Worm (Caenorhabditis elegans) whole organism, L2 larva: ENCODE results near the gene unc-27.
A peak's percentile ranks its signal among the peaks of the same experiment; 100 is the strongest.

Source experiments
- F13H6.1 ChIP-seq: sonication (generic microtip); optimal IDR thresholded peaks from 2 replicates; lab custom pipeline; 2016; ENCODE audit warnings: missing genetic modification characterization, missing compliant biosample characterization
- R02D3.7 ChIP-seq: fragments of 150-350 bp; optimal IDR thresholded peaks from 2 replicates; lab custom pipeline; 2014; ENCODE audit warnings: missing biosample characterization, missing genetic modification characterization
- ZK546.5 ChIP-seq: sonication (generic microtip); optimal IDR thresholded peaks from 2 replicates; lab custom pipeline; 2017; ENCODE audit warnings: missing biosample characterization, missing genetic modification characterization
- aly-2 ChIP-seq: fragments of 150-350 bp; optimal IDR thresholded peaks from 2 replicates; lab custom pipeline; 2014; ENCODE audit warnings: missing biosample characterization, missing genetic modification characterization
- ama-1 ChIP-seq: fragments of 150-350 bp; optimal IDR thresholded peaks from 2 replicates; lab custom pipeline; 2018; ENCODE audit warnings: inconsistent platforms
- ceh-82 ChIP-seq: fragments of 150-350 bp; optimal IDR thresholded peaks from 2 replicates; lab custom pipeline; 2014; ENCODE audit warnings: missing biosample characterization, missing genetic modification characterization
- crh-2 ChIP-seq: sonication (generic microtip); optimal IDR thresholded peaks from 2 replicates; lab custom pipeline; 2017; ENCODE audit warnings: missing biosample characterization, missing genetic modification characterization
- egl-27 ChIP-seq: sonication (generic microtip); optimal IDR thresholded peaks from 3 replicates; lab custom pipeline; 2017; ENCODE audit warnings: missing biosample characterization, missing genetic modification reagents, missing genetic modification characterization
- elt-1 ChIP-seq: fragments of 150-350 bp; optimal IDR thresholded peaks from 2 replicates; lab custom pipeline; 2014; ENCODE audit warnings: missing biosample characterization, missing genetic modification characterization
- elt-3 ChIP-seq: sonication (generic microtip); optimal IDR thresholded peaks from 2 replicates; lab custom pipeline; 2017; ENCODE audit warnings: missing biosample characterization, missing genetic modification characterization
- fos-1 ChIP-seq: fragments of 150-350 bp; optimal IDR thresholded peaks from 2 replicates; lab custom pipeline; 2014; ENCODE audit warnings: missing biosample characterization, missing genetic modification characterization
- gmeb-1 ChIP-seq: fragments of 150-350 bp; optimal IDR thresholded peaks from 2 replicates; lab custom pipeline; 2014; ENCODE audit warnings: missing biosample characterization, missing genetic modification characterization
- lin-39 ChIP-seq: fragments of 150-350 bp; optimal IDR thresholded peaks from 2 replicates; lab custom pipeline; 2014; ENCODE audit warnings: missing biosample characterization, missing genetic modification reagents, missing genetic modification characterization
- lsy-2 ChIP-seq, 2 experiments: fragments of 150-350 bp in 1 of 2; sonication (generic microtip) in 1 of 2; optimal IDR thresholded peaks; 2 replicates each; lab custom pipeline; 2014 to 2017; ENCODE audit warnings: missing biosample characterization in 2 of 2, missing genetic modification characterization in 2 of 2
- mab-5 ChIP-seq: fragments of 150-350 bp; optimal IDR thresholded peaks from 2 replicates; lab custom pipeline; 2014; ENCODE audit warnings: missing biosample characterization, missing genetic modification characterization
- nhr-11 ChIP-seq: fragments of 150-350 bp; optimal IDR thresholded peaks from 2 replicates; lab custom pipeline; 2014; ENCODE audit warnings: missing biosample characterization, missing genetic modification characterization
- nhr-129 ChIP-seq: fragments of 150-350 bp; optimal IDR thresholded peaks from 2 replicates; lab custom pipeline; 2014; ENCODE audit warnings: missing biosample characterization, missing genetic modification characterization
- nhr-21 ChIP-seq: fragments of 150-350 bp; optimal IDR thresholded peaks from 2 replicates; lab custom pipeline; 2014; ENCODE audit warnings: missing biosample characterization, missing genetic modification characterization
- nhr-23 ChIP-seq: fragments of 150-350 bp; optimal IDR thresholded peaks from 2 replicates; lab custom pipeline; 2014; ENCODE audit warnings: missing biosample characterization, missing genetic modification reagents, missing genetic modification characterization
- nhr-25 ChIP-seq: fragments of 150-350 bp; sonication (generic microtip); optimal IDR thresholded peaks from 3 replicates; lab custom pipeline; 2014; ENCODE audit warnings: missing biosample characterization, missing genetic modification characterization
- nhr-77 ChIP-seq: fragments of 150-350 bp; optimal IDR thresholded peaks from 2 replicates; lab custom pipeline; 2014; ENCODE audit warnings: missing biosample characterization, missing genetic modification characterization
- peb-1 ChIP-seq: fragments of 150-350 bp; optimal IDR thresholded peaks from 2 replicates; lab custom pipeline; 2014; ENCODE audit warnings: missing biosample characterization, missing genetic modification characterization
- skn-1 ChIP-seq: sonication (generic microtip); optimal IDR thresholded peaks from 2 replicates; lab custom pipeline; 2017; ENCODE audit warnings: missing biosample characterization, missing genetic modification characterization
- sma-3 ChIP-seq: sonication (generic microtip); optimal IDR thresholded peaks from 2 replicates; lab custom pipeline; 2016; ENCODE audit warnings: missing genetic modification reagents, missing genetic modification characterization, missing compliant biosample characterization
- sma-9 ChIP-seq, 2 experiments: fragments of 150-350 bp in 1 of 2; sonication (generic microtip) in 1 of 2; optimal IDR thresholded peaks; 2 replicates each; lab custom pipeline; 2014 to 2016; ENCODE audit warnings: missing genetic modification characterization in 2 of 2, mild to moderate bottlenecking in 1 of 2, missing biosample characterization in 1 of 2, missing compliant biosample characterization in 1 of 2, missing genetic modification reagents in 1 of 2, moderate library complexity in 1 of 2
- snpc-4 ChIP-seq: fragments of 150-350 bp; optimal IDR thresholded peaks from 2 replicates; lab custom pipeline; 2014; ENCODE audit warnings: missing biosample characterization, missing genetic modification characterization
- unc-55 ChIP-seq: fragments of 150-350 bp; sonication (generic microtip); optimal IDR thresholded peaks from 3 replicates; lab custom pipeline; 2014; ENCODE audit warnings: missing biosample characterization, missing genetic modification reagents, missing genetic modification characterization
- unc-62 ChIP-seq: fragments of 150-350 bp; optimal IDR thresholded peaks from 2 replicates; lab custom pipeline; 2014; ENCODE audit warnings: missing biosample characterization, missing genetic modification reagents, missing genetic modification characterization
- zag-1 ChIP-seq: fragments of 150-350 bp; optimal IDR thresholded peaks from 2 replicates; lab custom pipeline; 2014; ENCODE audit warnings: missing biosample characterization, missing genetic modification characterization
- ztf-1 ChIP-seq: fragments of 200-800 bp; sonication (Bioruptor generic); conservative IDR thresholded peaks from 2 replicates; pipeline ENCODE4 v1.3.6; 2022; ENCODE audit warnings: missing genetic modification characterization, missing compliant biosample characterization
- ztf-4 ChIP-seq: fragments of 150-350 bp; optimal IDR thresholded peaks from 2 replicates; lab custom pipeline; 2014; ENCODE audit warnings: missing biosample characterization, missing genetic modification characterization

Gene unc-27

DNA sequence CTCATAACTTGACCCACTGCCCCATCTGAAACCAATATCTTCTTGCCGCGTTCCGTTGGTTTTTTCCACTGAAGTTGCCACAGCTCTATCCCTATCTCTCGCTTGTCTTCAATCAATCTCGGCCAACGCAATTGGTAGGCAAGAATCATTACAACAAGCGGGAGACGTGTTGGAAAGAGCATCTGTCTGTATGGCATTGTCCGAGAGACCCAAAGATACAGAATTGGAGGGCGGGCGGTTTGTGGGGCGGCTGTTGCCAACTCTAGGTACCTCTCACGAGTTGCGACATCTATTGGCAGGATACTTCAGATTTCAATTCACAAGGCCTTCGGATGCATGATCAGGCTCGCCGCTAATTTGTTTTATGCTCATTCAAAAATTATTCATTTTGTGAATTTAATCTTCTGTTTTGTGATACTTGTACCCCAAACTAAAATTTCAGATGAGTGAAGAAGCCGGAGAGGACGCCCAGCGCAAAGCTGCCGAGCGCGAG lies at the start of gene unc-27:
Gene unc-27 (plus strand): TSS at position 443 of the 493 bp plus-strand sequence.
- TF ChIP-seq ceh-82 (tag; lab: Kevin White, UChicago), result no peak
- TF ChIP-seq F13H6.1 (tag; lab: Kevin White, UChicago), result peak; percentile 59
- TF ChIP-seq nhr-23 (tag; lab: Kevin White, UChicago), result no peak
- peak; percentile 44 for TF ChIP-seq nhr-129 (tag; lab: Kevin White, UChicago)
- TF ChIP-seq ama-1 (lab: Kevin White, UChicago), result no peak

ce11 chrX:8741629-8742170 lies 47.6 kb upstream of the unc-27 start:
- TF ChIP-seq lsy-2 (tag; optimal IDR thresholded peaks at IDR 0.05; lab: Kevin White, UChicago) (no peak), ztf-4 (tag; lab: Kevin White, UChicago) (no peak), snpc-4 (peak; percentile 1), nhr-21 (tag; lab: Kevin White, UChicago) (no peak), nhr-77 (tag; lab: Kevin White, UChicago) (no peak), lin-39 (no peak), R02D3.7 (tag; lab: Kevin White, UChicago) (no peak)

ce11 chrX:8742896-8743295 lies 46.4 kb upstream of the unc-27 start, which contains the start of gene M02D8.7:
Gene M02D8.7 (minus strand): TSS chrX:8742996.
- no peak for TF ChIP-seq ZK546.5
- TF ChIP-seq, all 48 proteins: peak for 0

ce11 chrX:8744192-8744985 lies 44.9 kb upstream of the unc-27 start:
- TF ChIP-seq aly-2 (tag; lab: Kevin White, UChicago) (no peak), egl-27 (tag; lab: Kevin White, UChicago) (no peak), ztf-1 (GFP tag; lab: Robert Waterston, UW) (no peak), unc-55 (GFP tag; lab: Kevin White, UChicago) (no peak), nhr-25 (no peak), peb-1 (no peak), lin-39 (no peak), gmeb-1 (tag; lab: Kevin White, UChicago) (no peak)

- no peak for TF ChIP-seq sma-3
- TF ChIP-seq egl-27 (tag; lab: Kevin White, UChicago), result no peak
- no peak for TF ChIP-seq zag-1 (tag; lab: Kevin White, UChicago)
- no peak for TF ChIP-seq ztf-4 (tag; lab: Kevin White, UChicago)
- TF ChIP-seq unc-62, result no peak
- no peak for TF ChIP-seq elt-3
- TF ChIP-seq ZK546.5, result no peak
- no peak for TF ChIP-seq nhr-11 (tag; lab: Kevin White, UChicago)
- TF ChIP-seq nhr-23 (tag; lab: Kevin White, UChicago), result no peak
- TF ChIP-seq gmeb-1 (tag; lab: Kevin White, UChicago), result no peak
- TF ChIP-seq aly-2 (tag; lab: Kevin White, UChicago), result no peak
- no peak for TF ChIP-seq mab-5
- no peak for TF ChIP-seq elt-1 (tag; lab: Kevin White, UChicago)
Measured at ce11 chrX:8745524-8745923, 43.7 kb upstream of the unc-27 start.

- peak; percentile 37 for TF ChIP-seq nhr-129 (tag; lab: Kevin White, UChicago)
- TF ChIP-seq gmeb-1 (tag; lab: Kevin White, UChicago), result peak; percentile 49
- TF ChIP-seq sma-9 (GFP tag; optimal IDR thresholded peaks at IDR 0.05; lab: Kevin White, UChicago), result peak; percentile 94
- TF ChIP-seq sma-9 (tag; optimal IDR thresholded peaks at IDR 0.05; lab: Kevin White, UChicago), result no peak
- TF ChIP-seq nhr-21 (tag; lab: Kevin White, UChicago), result peak; percentile 23
- TF ChIP-seq fos-1, result peak; percentile 93
- TF ChIP-seq mab-5, result no peak
- peak; percentile 33 for TF ChIP-seq sma-3
- TF ChIP-seq crh-2, result peak; percentile 49
- peak; percentile 26 for TF ChIP-seq F13H6.1 (tag; lab: Kevin White, UChicago)
- no peak for TF ChIP-seq skn-1 (tag; lab: Kevin White, UChicago)
Measured at ce11 chrX:8750209-8750608, 39.0 kb upstream of the unc-27 start.
